Fruit fly (Drosophila melanogaster) whole organism, adult: ENCODE measurements around the gene CG14564.

Source experiments
- CG14711 ChIP-seq: fragments of 200-800 bp; sonication (Bioruptor generic); optimal IDR thresholded peaks from 2 replicates; lab custom pipeline; 2018; ENCODE audit warnings: missing biosample characterization, mild to moderate bottlenecking, missing genetic modification characterization, moderate library complexity
- CG33017 ChIP-seq: fragments of 200-800 bp; sonication (Bioruptor generic); optimal IDR thresholded peaks from 2 replicates; lab custom pipeline; 2018; ENCODE audit warnings: missing biosample characterization, mild to moderate bottlenecking, missing genetic modification characterization, moderate library complexity
- cic ChIP-seq: fragments of 200-800 bp; sonication (Bioruptor generic); optimal IDR thresholded peaks from 2 replicates; lab custom pipeline; 2017; ENCODE audit warnings: missing biosample characterization, mild to moderate bottlenecking, missing genetic modification characterization, moderate library complexity
- ovo ChIP-seq: fragments of 200-800 bp; sonication (Bioruptor generic); optimal IDR thresholded peaks from 2 replicates; lab custom pipeline; 2016; ENCODE audit warnings: missing biosample characterization, missing genetic modification characterization
- pad ChIP-seq: fragments of 200-800 bp; sonication (Bioruptor generic); optimal IDR thresholded peaks from 3 replicates; lab custom pipeline; 2017; ENCODE audit warnings: missing biosample characterization, missing genetic modification characterization, mild to moderate bottlenecking, moderate library complexity, missing genetic modification reagents
- tj ChIP-seq: fragments of 200-800 bp; sonication (Bioruptor generic); optimal IDR thresholded peaks from 3 replicates; lab custom pipeline; 2017; ENCODE audit warnings: missing biosample characterization, mild to moderate bottlenecking, missing genetic modification characterization, moderate library complexity
- toe ChIP-seq: fragments of 200-800 bp; sonication (Bioruptor generic); optimal IDR thresholded peaks from 2 replicates; lab custom pipeline; 2016; ENCODE audit warnings: missing biosample characterization, missing genetic modification characterization

DNA sequence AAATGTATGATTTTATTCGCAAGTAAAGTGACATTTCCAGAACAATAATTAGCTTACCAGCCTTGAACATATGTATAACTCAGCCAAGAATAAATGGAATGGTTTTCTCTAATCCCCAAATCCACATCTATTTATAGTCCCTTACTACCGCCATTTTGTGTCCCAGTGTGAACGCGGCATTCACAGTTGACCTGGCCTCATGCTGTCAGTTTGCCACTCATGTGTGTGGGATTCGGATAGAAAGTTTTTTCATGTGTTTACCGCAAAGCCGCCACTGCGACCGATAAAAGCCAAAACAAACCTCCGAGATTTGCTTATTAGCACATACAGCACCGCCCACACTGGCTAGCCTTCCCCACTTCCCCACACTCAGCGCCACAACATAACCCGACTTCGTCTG, 9.0 kb downstream of the CG14564 start:
- TF ChIP-seq CG33017 (no peak), tj (GFP tag; lab: Kevin White, UChicago) (no peak), CG14711 (tag; lab: Kevin White, UChicago) (no peak), toe (GFP tag; lab: Kevin White, UChicago) (no peak), cic (GFP tag; lab: Kevin White, UChicago) (no peak), pad (GFP tag; lab: Kevin White, UChicago) (no peak), ovo (GFP tag; lab: Kevin White, UChicago) (no peak)
